Worm (Caenorhabditis elegans): Measurements from ENCODE around the gene srsx-12.

The srsx-12 gene

ce11 chrV:4987097-4987496 lies 6.3 kb upstream of the srsx-12 start, which contains the start of gene ncx-8:
TSS of gene ncx-8 (minus strand) at chrV:4987197.
- TF ChIP-seq egl-27 (tag; optimal IDR thresholded peaks at IDR 0.05) (no peak), nhr-23 (tag; optimal IDR thresholded peaks at IDR 0.05) (no peak), ceh-9 (tag; optimal IDR thresholded peaks at IDR 0.05) (no peak), lin-15B (tag; optimal IDR thresholded peaks at IDR 0.05) (no peak), tbx-2 (tag; optimal IDR thresholded peaks at IDR 0.05) (no peak), nhr-25 (tag; optimal IDR thresholded peaks at IDR 0.05) (no peak), mdl-1 (tag; optimal IDR thresholded peaks at IDR 0.05) (no peak)

- TF ChIP-seq ceh-9 (tag; optimal IDR thresholded peaks at IDR 0.05) (no peak), lin-39 (tag; optimal IDR thresholded peaks at IDR 0.05) (no peak), eor-1 (tag; optimal IDR thresholded peaks at IDR 0.05) (no peak), egl-27 (tag; optimal IDR thresholded peaks at IDR 0.05) (no peak), R02D3.7 (tag; optimal IDR thresholded peaks at IDR 0.05) (no peak), jun-1 (tag; optimal IDR thresholded peaks at IDR 0.05) (no peak), nhr-76 (tag; optimal IDR thresholded peaks at IDR 0.05) (no peak), snpc-4 (tag; optimal IDR thresholded peaks at IDR 0.05) (no peak), unc-62 (GFP tag; optimal IDR thresholded peaks at IDR 0.05) (no peak)
These were observed 2.3 kb upstream of the srsx-12 start, which contains the start of gene srsx-13 for ce11 chrV:4983091-4983490. TSS of gene srsx-13 (minus strand) at chrV:4983191.

ce11 chrV:4980094-4980493 lies 679 bp downstream of the srsx-12 start:
- no peak for TF ChIP-seq nhr-77 (tag; optimal IDR thresholded peaks at IDR 0.05)
- no peak for TF ChIP-seq lin-39 (tag; optimal IDR thresholded peaks at IDR 0.05)
- no peak for TF ChIP-seq egl-5 (tag; optimal IDR thresholded peaks at IDR 0.05)
- TF ChIP-seq R02D3.7 (tag; optimal IDR thresholded peaks at IDR 0.05) = no peak
- no peak for TF ChIP-seq aly-2 (tag; optimal IDR thresholded peaks at IDR 0.05)
- no peak for TF ChIP-seq pha-4 (tag; optimal IDR thresholded peaks at IDR 0.05)
- TF ChIP-seq nhr-12 (tag; optimal IDR thresholded peaks at IDR 0.05) = no peak

- TF ChIP-seq fkh-10 (GFP tag; optimal IDR thresholded peaks at IDR 0.05) = no peak
- TF ChIP-seq elt-3 (tag; optimal IDR thresholded peaks at IDR 0.05) = no peak
- no peak for TF ChIP-seq hmg-11 (tag; optimal IDR thresholded peaks at IDR 0.05)
These were observed 1.7 kb downstream of the srsx-12 start, which contains the start of gene srsx-11 for ce11 chrV:4979060-4979459. TSS of gene srsx-11 (minus strand) at chrV:4979160.

- no peak for TF ChIP-seq ztf-4 (tag; optimal IDR thresholded peaks at IDR 0.05)
These were observed 3.2 kb downstream of the srsx-12 start for ce11 chrV:4977539-4977938.

ce11 chrV:4975140-4975539 lies 5.6 kb downstream of the srsx-12 start, which contains the start of gene F26G5.1:
TSS of gene F26G5.1 (plus strand) at chrV:4975478.
- TF ChIP-seq ceh-16 (tag; optimal IDR thresholded peaks at IDR 0.05) (no peak), mdl-1 (tag; optimal IDR thresholded peaks at IDR 0.05) (no peak), hmg-11 (tag; optimal IDR thresholded peaks at IDR 0.05) (no peak), jun-1 (tag; optimal IDR thresholded peaks at IDR 0.05) (no peak), nhr-43 (tag; optimal IDR thresholded peaks at IDR 0.05; ENCODE audit: poor library complexity, severe bottlenecking) (no peak), ztf-11 (tag; optimal IDR thresholded peaks at IDR 0.05) (no peak), nhr-25 (tag; optimal IDR thresholded peaks at IDR 0.05) (no peak), elt-3 (tag; optimal IDR thresholded peaks at IDR 0.05) (no peak), nhr-23 (tag; optimal IDR thresholded peaks at IDR 0.05) (no peak), pha-4 (tag; optimal IDR thresholded peaks at IDR 0.05) (no peak), nhr-67 (tag; optimal IDR thresholded peaks at IDR 0.05) (no peak), unc-39 (tag; optimal IDR thresholded peaks at IDR 0.05) (no peak)

- TF ChIP-seq nfya-1 (tag; optimal IDR thresholded peaks at IDR 0.05; ENCODE audit: insufficient read depth) (no peak), eor-1 (tag; optimal IDR thresholded peaks at IDR 0.05) (no peak)
These were observed 6.1 kb downstream of the srsx-12 start, which contains the start of gene srsx-10 for ce11 chrV:4974677-4975076. TSS of gene srsx-10 (minus strand) at chrV:4974777.
